Worm (Caenorhabditis elegans): ENCODE data around the gene Y46D2A.2.

The Y46D2A.2 gene

DNA sequence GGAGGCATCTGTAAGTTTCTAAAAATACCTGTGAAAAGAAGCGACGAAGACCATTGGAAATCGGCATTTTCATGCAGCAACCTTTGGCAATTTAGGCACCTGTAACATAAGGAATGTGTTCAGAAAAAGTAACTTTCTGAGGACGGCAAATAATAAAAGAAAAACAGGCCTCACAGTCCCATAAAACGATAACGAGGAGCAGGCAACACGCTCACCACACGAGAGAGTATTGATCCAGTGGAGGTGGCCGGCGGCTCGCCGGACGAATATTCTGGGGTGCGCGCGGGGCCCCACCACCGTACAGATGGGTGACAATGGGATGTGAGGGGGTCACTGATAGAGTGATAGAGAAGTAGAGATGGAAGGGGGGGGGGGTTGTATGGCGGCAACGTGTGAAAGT lies 48.2 kb downstream of the Y46D2A.2 start, which contains the start of gene F02E11.3:
F02E11.3 (minus strand) TSS at position 101 of the 400 bp plus-strand sequence.
- TF ChIP-seq unc-62 (GFP tag; optimal IDR thresholded peaks at IDR 0.05) = no peak

All from whole organism, dauer.